Fruit fly (Drosophila melanogaster): ENCODE measurements around the gene Polr2C.
A peak's percentile ranks its signal among the peaks of the same experiment; 100 is the strongest.

Polr2C gene

dm6 chr2L:13837579-13837978, 4.4 kb downstream of the Polr2C start (continued):
- no peak for TF ChIP-seq Mad (GFP tag; optimal IDR thresholded peaks at IDR 0.05)
- TF ChIP-seq Atf-2 (GFP tag; optimal IDR thresholded peaks at IDR 0.05): no peak
- peak; percentile 92; the same call in 2 of the 3 replicates for TF ChIP-seq CG6175 (GFP tag; IDR thresholded peaks at IDR 0.05)
- no peak for TF ChIP-seq CG7963 (GFP tag; IDR thresholded peaks at IDR 0.05; ENCODE audit: partially characterized antibody)
- TF ChIP-seq GATAe (GFP tag; conservative IDR thresholded peaks at IDR 0.05): no peak
- no peak for TF ChIP-seq kay (GFP tag; optimal IDR thresholded peaks at IDR 0.05)
- no peak for TF ChIP-seq da (GFP tag; optimal IDR thresholded peaks at IDR 0.05)
- TF ChIP-seq Oaz (GFP tag; IDR thresholded peaks at IDR 0.05): no peak
- no peak for TF ChIP-seq fd96Cb (tag; optimal IDR thresholded peaks at IDR 0.05)
- TF ChIP-seq dpn (GFP tag; optimal IDR thresholded peaks at IDR 0.05): no peak
- TF ChIP-seq Sox102F (GFP tag; optimal IDR thresholded peaks at IDR 0.05): no peak
- TF ChIP-seq tup (GFP tag; optimal IDR thresholded peaks at IDR 0.05): no peak
- TF ChIP-seq CG6813 (GFP tag; optimal IDR thresholded peaks at IDR 0.05): no peak
- no peak for TF ChIP-seq lola (GFP tag; optimal IDR thresholded peaks at IDR 0.05)
- no peak for TF ChIP-seq CG17359 (tag; optimal IDR thresholded peaks at IDR 0.05)
- no peak for TF ChIP-seq CG6654 (GFP tag; optimal IDR thresholded peaks at IDR 0.05)
- TF ChIP-seq grn (GFP tag; optimal IDR thresholded peaks at IDR 0.05): no peak
- no peak for TF ChIP-seq ttk (GFP tag; IDR thresholded peaks at IDR 0.05)
- TF ChIP-seq CG8359 (GFP tag; optimal IDR thresholded peaks at IDR 0.05; ENCODE audit: borderline replicate concordance): no peak
- TF ChIP-seq ac (GFP tag; optimal IDR thresholded peaks at IDR 0.05): no peak
- no peak for TF ChIP-seq CG4820 (GFP tag; optimal IDR thresholded peaks at IDR 0.05)
- no peak for TF ChIP-seq CG8765 (GFP tag; IDR thresholded peaks at IDR 0.05)
- TF ChIP-seq CG15269 (tag; optimal IDR thresholded peaks at IDR 0.05): no peak
- no peak for TF ChIP-seq CG17912 (GFP tag; optimal IDR thresholded peaks at IDR 0.05)
- TF ChIP-seq kni (GFP tag; optimal IDR thresholded peaks at IDR 0.05): peak; percentile 48
- no peak for TF ChIP-seq tgo (GFP tag; IDR thresholded peaks at IDR 0.05)
- TF ChIP-seq CG8944 (GFP tag; optimal IDR thresholded peaks at IDR 0.05): no peak
- no peak for TF ChIP-seq CG10654 (GFP tag; optimal IDR thresholded peaks at IDR 0.05)
- TF ChIP-seq CG10979 (tag; optimal IDR thresholded peaks at IDR 0.05): no peak
- TF ChIP-seq sug (tag; optimal IDR thresholded peaks at IDR 0.05): no peak
- no peak for TF ChIP-seq CG3838 (GFP tag; optimal IDR thresholded peaks at IDR 0.05)
- TF ChIP-seq caup (GFP tag; optimal IDR thresholded peaks at IDR 0.05; ENCODE audit: severe bottlenecking): no peak
- no peak for TF ChIP-seq tio (GFP tag; optimal IDR thresholded peaks at IDR 0.05)
- TF ChIP-seq Hr51 (GFP tag; optimal IDR thresholded peaks at IDR 0.05): no peak
- TF ChIP-seq CG7987 (GFP tag; optimal IDR thresholded peaks at IDR 0.05): no peak
- no peak for TF ChIP-seq HLH3B (GFP tag; IDR thresholded peaks at IDR 0.05)
- peak; percentile 48; the same call in 1 of the 2 replicates for TF ChIP-seq Adf1 (GFP tag; IDR thresholded peaks at IDR 0.05)
- no peak for TF ChIP-seq CG10366 (GFP tag; IDR thresholded peaks at IDR 0.05)
- TF ChIP-seq CG34422 (GFP tag; IDR thresholded peaks at IDR 0.05): no peak
- TF ChIP-seq chinmo (GFP tag; IDR thresholded peaks at IDR 0.05; ENCODE audit: partially characterized antibody): no peak
- TF ChIP-seq Ada2b (GFP tag; IDR thresholded peaks at IDR 0.05): no peak
- no peak for TF ChIP-seq CG8924 (tag; optimal IDR thresholded peaks at IDR 0.05)
- TF ChIP-seq ci (GFP tag; IDR thresholded peaks at IDR 0.05): no peak
- no peak for TF ChIP-seq CG10959 (GFP tag; IDR thresholded peaks at IDR 0.05)
- TF ChIP-seq BtbVII (GFP tag; optimal IDR thresholded peaks at IDR 0.05): no peak
- no peak for TF ChIP-seq Meics (GFP tag; optimal IDR thresholded peaks at IDR 0.05)
- TF ChIP-seq Ets65A (GFP tag): no peak
- no peak for TF ChIP-seq CG7357 (GFP tag; IDR thresholded peaks at IDR 0.05)
- no peak for TF ChIP-seq CG4730 (GFP tag; IDR thresholded peaks at IDR 0.05)
- TF ChIP-seq cato (GFP tag; optimal IDR thresholded peaks at IDR 0.05; ENCODE audit: borderline replicate concordance): no peak
- peak; percentile 2 for TF ChIP-seq CG10543 (GFP tag; optimal IDR thresholded peaks at IDR 0.05)

Measured in whole organism, embryonic.